Worm (Caenorhabditis elegans): ENCODE results near the gene frpr-1.

frpr-1 gene

ce11 chrX:8083330-8083729 lies 46.1 kb downstream of the frpr-1 start:
- TF ChIP-seq unc-62 (GFP tag; optimal IDR thresholded peaks at IDR 0.05) (no peak), crh-2 (tag; optimal IDR thresholded peaks at IDR 0.05) (no peak), nhr-12 (tag; optimal IDR thresholded peaks at IDR 0.05) (no peak), ZK546.5 (tag; optimal IDR thresholded peaks at IDR 0.05) (no peak), nhr-25 (tag; optimal IDR thresholded peaks at IDR 0.05) (no peak), nhr-11 (tag; optimal IDR thresholded peaks at IDR 0.05) (no peak), dmd-4 (tag; optimal IDR thresholded peaks at IDR 0.05) (no peak), gmeb-1 (tag; optimal IDR thresholded peaks at IDR 0.05) (no peak), ztf-1 (GFP tag; conservative IDR thresholded peaks at IDR 0.05) (no peak), unc-55 (GFP tag; optimal IDR thresholded peaks at IDR 0.05) (no peak), snpc-4 (tag; optimal IDR thresholded peaks at IDR 0.05) (no peak), peb-1 (tag; optimal IDR thresholded peaks at IDR 0.05) (no peak)

ce11 chrX:8082703-8083102 lies 46.7 kb downstream of the frpr-1 start:
- TF ChIP-seq elt-1 (tag; optimal IDR thresholded peaks at IDR 0.05) = no peak
- no peak for TF ChIP-seq ceh-82 (tag; optimal IDR thresholded peaks at IDR 0.05)
- no peak for TF ChIP-seq snpc-4 (tag; optimal IDR thresholded peaks at IDR 0.05)
- TF ChIP-seq nhr-6 (tag; optimal IDR thresholded peaks at IDR 0.05) = no peak
- TF ChIP-seq lin-13 (GFP tag; optimal IDR thresholded peaks at IDR 0.05) = no peak
- TF ChIP-seq ztf-1 (GFP tag; conservative IDR thresholded peaks at IDR 0.05) = no peak
- no peak for TF ChIP-seq crh-2 (tag; optimal IDR thresholded peaks at IDR 0.05)
- no peak for TF ChIP-seq fos-1 (tag; optimal IDR thresholded peaks at IDR 0.05)
- no peak for TF ChIP-seq dmd-4 (tag; optimal IDR thresholded peaks at IDR 0.05)
- no peak for TF ChIP-seq mdl-1 (tag; optimal IDR thresholded peaks at IDR 0.05)
- no peak for TF ChIP-seq C34F6.9 (tag; optimal IDR thresholded peaks at IDR 0.05)
- TF ChIP-seq alr-1 (tag; optimal IDR thresholded peaks at IDR 0.05) = no peak
- no peak for TF ChIP-seq ama-1 (optimal IDR thresholded peaks at IDR 0.05)
- no peak for TF ChIP-seq sma-3 (GFP tag; optimal IDR thresholded peaks at IDR 0.05)
- no peak for TF ChIP-seq unc-39 (tag; optimal IDR thresholded peaks at IDR 0.05)
- TF ChIP-seq Y55F3AM.14 (GFP tag; optimal IDR thresholded peaks at IDR 0.05) = no peak
- TF ChIP-seq blmp-1 (tag; optimal IDR thresholded peaks at IDR 0.05; ENCODE audit: insufficient read depth) = no peak
- TF ChIP-seq nhr-12 (tag; optimal IDR thresholded peaks at IDR 0.05) = no peak
- no peak for TF ChIP-seq skn-1 (tag; optimal IDR thresholded peaks at IDR 0.05)

ce11 chrX:8078899-8079298 lies 50.5 kb downstream of the frpr-1 start:
- peak; percentile 6 for TF ChIP-seq crh-2 (tag; optimal IDR thresholded peaks at IDR 0.05)
- no peak for TF ChIP-seq sma-9 (GFP tag; optimal IDR thresholded peaks at IDR 0.05)
- TF ChIP-seq sma-9 (tag; optimal IDR thresholded peaks at IDR 0.05) = no peak
- no peak for TF ChIP-seq peb-1 (tag; optimal IDR thresholded peaks at IDR 0.05)
- TF ChIP-seq fos-1 (tag; optimal IDR thresholded peaks at IDR 0.05) = peak; percentile 35

ce11 chrX:8078374-8078773 lies 51.1 kb downstream of the frpr-1 start:
- no peak for TF ChIP-seq elt-3 (tag; optimal IDR thresholded peaks at IDR 0.05)
- no peak for TF ChIP-seq lsy-2 (tag; optimal IDR thresholded peaks at IDR 0.05)
- no peak for TF ChIP-seq unc-55 (GFP tag; optimal IDR thresholded peaks at IDR 0.05)
- TF ChIP-seq sem-4 (tag; optimal IDR thresholded peaks at IDR 0.05) = no peak
- TF ChIP-seq fos-1 (tag; optimal IDR thresholded peaks at IDR 0.05) = peak; percentile 11
- no peak for TF ChIP-seq nhr-25 (tag; optimal IDR thresholded peaks at IDR 0.05)
- TF ChIP-seq lin-39 (tag; optimal IDR thresholded peaks at IDR 0.05) = no peak
- no peak for TF ChIP-seq C34F6.9 (tag; optimal IDR thresholded peaks at IDR 0.05)

- TF ChIP-seq lsy-2 (tag; optimal IDR thresholded peaks at IDR 0.05) (no peak), nhr-11 (tag; optimal IDR thresholded peaks at IDR 0.05) (no peak), snpc-4 (tag; optimal IDR thresholded peaks at IDR 0.05) (no peak), nhr-6 (tag; optimal IDR thresholded peaks at IDR 0.05) (no peak), alr-1 (tag; optimal IDR thresholded peaks at IDR 0.05) (no peak)
These were observed 51.7 kb downstream of the frpr-1 start, which contains the start of gene C46F2.1 for ce11 chrX:8077748-8078147. Gene C46F2.1 (plus strand): TSS chrX:8078048.

- TF ChIP-seq nhr-10 (tag; optimal IDR thresholded peaks at IDR 0.05) (no peak), R02D3.7 (tag; optimal IDR thresholded peaks at IDR 0.05) (no peak), C34F6.9 (tag; optimal IDR thresholded peaks at IDR 0.05) (no peak), nhr-12 (tag; optimal IDR thresholded peaks at IDR 0.05) (no peak), lin-11 (tag; optimal IDR thresholded peaks at IDR 0.05) (no peak), unc-62 (GFP tag; optimal IDR thresholded peaks at IDR 0.05) (no peak), ceh-16 (tag; optimal IDR thresholded peaks at IDR 0.05) (no peak), fos-1 (tag; optimal IDR thresholded peaks at IDR 0.05) (no peak), ztf-1 (GFP tag; conservative IDR thresholded peaks at IDR 0.05) (no peak), sma-3 (GFP tag; optimal IDR thresholded peaks at IDR 0.05) (no peak), aly-2 (tag; optimal IDR thresholded peaks at IDR 0.05) (no peak), nhr-129 (tag; optimal IDR thresholded peaks at IDR 0.05) (no peak), mdl-1 (tag; optimal IDR thresholded peaks at IDR 0.05) (no peak), crh-2 (tag; optimal IDR thresholded peaks at IDR 0.05) (no peak)
These were observed 54.9 kb downstream of the frpr-1 start for ce11 chrX:8074527-8074926.

All from whole organism, L2 larva.